Worm (Caenorhabditis elegans) whole organism, mixed stage, embryonic: ENCODE data around the gene Y45G5AM.6.

Source experiments
- lin-13 ChIP-seq: fragments of 150-350 bp; optimal IDR thresholded peaks from 2 replicates; lab custom pipeline; 2014; ENCODE audit warnings: missing biosample characterization, missing genetic modification characterization
- lsy-2 ChIP-seq: fragments of 150-350 bp; optimal IDR thresholded peaks from 2 replicates; lab custom pipeline; 2014; ENCODE audit warnings: missing biosample characterization, missing genetic modification characterization
- mep-1 ChIP-seq: fragments of 150-350 bp; optimal IDR thresholded peaks from 2 replicates; lab custom pipeline; 2017; ENCODE audit warnings: missing biosample characterization, missing genetic modification reagents, missing genetic modification characterization, inconsistent platforms
- unc-39 ChIP-seq: fragments of 150-350 bp; optimal IDR thresholded peaks from 2 replicates; lab custom pipeline; 2014; ENCODE audit warnings: missing biosample characterization, missing genetic modification characterization
- ztf-11 ChIP-seq: fragments of 150-350 bp; optimal IDR thresholded peaks from 2 replicates; lab custom pipeline; 2014; ENCODE audit warnings: missing biosample characterization, missing genetic modification characterization

ce11 chrV:4185885-4186284 lies 33.8 kb upstream of the Y45G5AM.6 start:
- TF ChIP-seq mep-1 (tag; lab: Kevin White, UChicago) (no peak), ztf-11 (tag; lab: Kevin White, UChicago) (no peak), lsy-2 (tag; lab: Kevin White, UChicago) (no peak), lin-13 (tag; lab: Kevin White, UChicago) (no peak), unc-39 (tag; lab: Kevin White, UChicago) (no peak)
